Worm (Caenorhabditis elegans): Measurements from ENCODE around the gene Y66D12A.1.
A peak's percentile ranks its signal among the peaks of the same experiment; 100 is the strongest.

The Y66D12A.1 gene

DNA sequence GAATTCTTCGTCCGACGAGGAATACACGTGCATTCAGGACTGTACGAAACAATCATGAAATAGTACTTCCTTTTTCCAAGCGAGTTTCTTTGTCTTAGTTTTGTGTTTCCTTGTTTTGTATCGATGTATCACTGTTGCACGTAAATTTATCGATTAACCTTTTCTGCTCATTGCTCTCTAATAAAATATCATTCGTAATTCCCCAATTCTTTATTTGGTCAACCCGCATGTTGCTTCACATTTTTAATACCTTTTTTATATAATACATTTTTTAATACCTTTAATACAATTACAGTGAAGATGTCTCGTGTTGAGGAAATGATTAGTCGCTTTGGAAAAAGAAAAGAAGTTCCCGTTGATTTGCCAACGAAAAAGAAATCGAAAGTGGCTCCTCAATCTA lies at the start of gene Y66D12A.1:
Gene Y66D12A.1 (plus strand): TSS at position 301 of the 400 bp plus-strand sequence.
- no peak for TF ChIP-seq snpc-1.3 (tag; optimal IDR thresholded peaks at IDR 0.05; ENCODE audit: insufficient read depth)
- TF ChIP-seq ama-1 (optimal IDR thresholded peaks at IDR 0.05) = no peak
- TF ChIP-seq ama-1 (GFP tag; optimal IDR thresholded peaks at IDR 0.05) = no peak
- no peak for TF ChIP-seq F10E7.11 (tag; optimal IDR thresholded peaks at IDR 0.05)
- TF ChIP-seq lsy-27 (tag; optimal IDR thresholded peaks at IDR 0.05; ENCODE audit: borderline replicate concordance, insufficient read depth) = no peak
- no peak for TF ChIP-seq F37B4.10 (GFP tag; IDR thresholded peaks at IDR 0.05)
- no peak for TF ChIP-seq nfya-1 (tag; optimal IDR thresholded peaks at IDR 0.05; ENCODE audit: borderline replicate concordance, insufficient read depth)
- TF ChIP-seq D2030.7 (GFP tag; IDR thresholded peaks at IDR 0.05) = no peak
- no peak for TF ChIP-seq ztf-25 (GFP tag; IDR thresholded peaks at IDR 0.05)
- TF ChIP-seq lin-26 (GFP tag; IDR thresholded peaks at IDR 0.05) = no peak

DNA sequence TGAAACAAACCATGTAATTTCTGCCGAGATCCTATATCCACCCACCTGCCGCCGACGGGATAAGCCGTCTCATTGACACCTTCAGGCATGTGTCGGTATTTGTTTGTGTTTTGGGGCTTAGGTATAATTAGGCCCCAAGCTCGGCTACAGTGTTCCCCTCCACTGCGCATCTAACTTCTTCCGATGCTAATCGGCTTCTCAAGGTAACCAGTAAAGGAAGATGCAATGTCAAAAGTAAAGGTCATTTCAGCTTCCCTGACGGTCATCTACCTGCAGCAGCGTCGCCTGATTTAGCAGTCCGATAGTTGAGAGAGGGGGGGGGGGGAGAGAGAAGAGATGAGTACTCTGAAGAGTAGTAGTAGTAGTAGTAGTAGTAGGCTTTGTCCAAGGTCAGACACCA lies 49.7 kb upstream of the Y66D12A.1 start:
- TF ChIP-seq sea-2 (GFP tag; IDR thresholded peaks at IDR 0.05) (no peak), snpc-1.3 (tag; optimal IDR thresholded peaks at IDR 0.05; ENCODE audit: insufficient read depth) (no peak), nhr-27 (tag; optimal IDR thresholded peaks at IDR 0.05) (no peak), F39B2.1 (GFP tag; IDR thresholded peaks at IDR 0.05) (no peak), tbp1 (GFP tag; optimal IDR thresholded peaks at IDR 0.05) (no peak), lin-26 (GFP tag; IDR thresholded peaks at IDR 0.05) (no peak), F52B5.7 (tag; optimal IDR thresholded peaks at IDR 0.05) (no peak)

DNA sequence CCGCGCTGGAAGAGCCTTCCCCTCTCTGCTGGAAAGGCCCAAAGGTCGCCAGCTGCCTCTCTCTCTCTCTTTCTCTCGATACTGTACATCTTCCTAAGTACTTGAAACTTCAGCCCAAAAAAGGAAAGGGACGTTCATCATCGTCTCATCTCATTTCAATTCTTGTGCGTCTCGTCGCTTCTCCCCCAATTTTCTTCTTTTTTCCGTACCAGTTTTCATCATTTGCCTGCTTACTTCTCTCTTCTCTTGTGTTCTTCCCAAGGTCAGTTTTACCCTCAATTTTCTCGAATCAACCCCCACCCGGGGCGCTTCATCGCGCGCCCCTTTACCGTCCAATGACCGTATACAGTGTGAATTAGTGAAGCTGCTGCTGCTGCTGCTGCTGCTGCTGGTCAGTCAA lies 48.3 kb upstream of the Y66D12A.1 start:
- TF ChIP-seq zfh-2 (GFP tag; conservative IDR thresholded peaks at IDR 0.05) = peak; percentile 48; the same call in 1 of the 2 replicates
- TF ChIP-seq F23B12.7 (tag; optimal IDR thresholded peaks at IDR 0.05; ENCODE audit: insufficient read depth) = no peak
- no peak for TF ChIP-seq ama-1 (optimal IDR thresholded peaks at IDR 0.05)
- TF ChIP-seq ama-1 (GFP tag; optimal IDR thresholded peaks at IDR 0.05) = no peak
- TF ChIP-seq lin-26 (GFP tag; IDR thresholded peaks at IDR 0.05) = 0 out of 2 replicates have a peak, but pooled peaks have one; percentile 37
- TF ChIP-seq ceh-27 (GFP tag; optimal IDR thresholded peaks at IDR 0.05) = no peak
- TF ChIP-seq T26A5.8 (tag; optimal IDR thresholded peaks at IDR 0.05) = no peak

DNA sequence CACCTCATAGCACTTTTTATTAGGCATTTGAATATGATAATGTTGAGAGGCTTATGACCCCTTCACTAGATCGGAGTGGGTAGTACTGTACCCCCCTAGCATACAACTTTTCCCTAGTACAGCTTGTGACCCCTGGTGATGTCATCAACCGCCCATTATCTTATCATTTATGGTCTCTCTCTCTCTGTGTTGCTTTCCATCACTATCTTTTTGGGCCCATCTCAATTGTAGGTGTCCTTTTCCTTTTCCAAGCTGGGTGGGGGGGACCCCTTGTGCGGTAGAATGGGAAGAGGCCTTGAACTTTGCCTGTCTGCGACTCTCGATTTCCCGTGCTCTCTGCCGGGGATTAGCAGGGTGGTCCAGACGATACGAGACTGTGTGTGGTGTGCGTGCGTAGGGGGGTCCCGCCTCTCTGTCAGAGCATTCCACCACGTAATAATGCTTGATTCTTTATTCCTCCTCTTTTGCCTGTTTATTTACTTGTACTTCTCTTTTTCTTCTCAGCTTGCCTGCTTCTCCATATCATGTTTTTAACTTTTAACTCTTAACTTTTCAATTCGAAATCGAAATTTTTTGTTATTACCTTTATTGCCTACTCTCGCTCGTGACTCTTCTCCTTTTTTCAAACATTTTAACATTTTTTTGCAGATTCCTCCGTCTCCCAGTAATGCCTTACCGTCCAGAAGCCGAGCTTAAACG lies 47.3 kb upstream of the Y66D12A.1 start, which contains the start of gene ztf-29:
Gene ztf-29 (plus strand): TSS at position 649 of the 699 bp plus-strand sequence.
- TF ChIP-seq nfyb-1 (GFP tag; IDR thresholded peaks at IDR 0.05) = 0 out of 2 replicates have a peak, but pooled peaks have one; percentile 38
- peak; percentile 48 for TF ChIP-seq hmg-1.2 (GFP tag; IDR thresholded peaks at IDR 0.05)
- TF ChIP-seq rpc-1 (optimal IDR thresholded peaks at IDR 0.05) = no peak
- no peak for TF ChIP-seq rpc-1 (tag; optimal IDR thresholded peaks at IDR 0.05)
- no peak for TF ChIP-seq T26A5.8 (tag; optimal IDR thresholded peaks at IDR 0.05)
- TF ChIP-seq snpc-1.3 (tag; optimal IDR thresholded peaks at IDR 0.05; ENCODE audit: insufficient read depth) = no peak

DNA sequence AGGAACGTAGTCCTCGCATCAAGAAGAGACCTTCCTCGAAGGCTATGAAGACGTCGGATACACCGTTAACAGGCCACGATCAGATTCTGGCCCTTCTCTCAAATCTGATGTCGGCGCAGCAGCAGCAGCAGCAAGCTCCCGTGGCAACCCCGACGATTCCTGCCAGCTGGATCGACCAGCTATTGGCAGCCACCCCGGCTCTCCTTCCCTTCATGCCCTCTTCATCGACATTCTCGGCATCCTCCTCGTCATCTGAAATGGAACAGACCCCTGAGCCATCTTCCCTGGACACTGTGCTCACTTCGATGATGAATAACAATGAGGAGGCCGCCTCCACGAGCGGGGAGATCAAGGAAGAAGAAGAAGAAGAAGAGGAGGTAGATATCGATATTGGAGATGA lies 46.4 kb upstream of the Y66D12A.1 start:
- TF ChIP-seq egrh-3 (GFP tag; IDR thresholded peaks at IDR 0.05) (peak; percentile 22; the same call in 1 of the 2 replicates), ceh-100 (GFP tag; IDR thresholded peaks at IDR 0.05) (no peak), aptf-3 (GFP tag; IDR thresholded peaks at IDR 0.05) (no peak), bed-1 (GFP tag; IDR thresholded peaks at IDR 0.05) (no peak), zfh-2 (GFP tag; conservative IDR thresholded peaks at IDR 0.05) (peak; percentile 54; the same call in 1 of the 2 replicates), nfya-2 (GFP tag; IDR thresholded peaks at IDR 0.05) (no peak), F57C9.4 (tag; optimal IDR thresholded peaks at IDR 0.05) (no peak), dpff-1 (tag; optimal IDR thresholded peaks at IDR 0.05) (no peak), rcor-1 (GFP tag; IDR thresholded peaks at IDR 0.05) (no peak), chd-7 (tag; optimal IDR thresholded peaks at IDR 0.05) (no peak), lin-40 (tag; optimal IDR thresholded peaks at IDR 0.05) (no peak), cebp-2 (GFP tag; IDR thresholded peaks at IDR 0.05) (no peak), mcd-1 (GFP tag; IDR thresholded peaks at IDR 0.05) (no peak), K12H6.12 (tag; optimal IDR thresholded peaks at IDR 0.05) (no peak), hmg-20 (GFP tag; IDR thresholded peaks at IDR 0.05) (no peak), him-1 (tag; optimal IDR thresholded peaks at IDR 0.05) (no peak), cebp-1 (GFP tag; IDR thresholded peaks at IDR 0.05) (no peak), cebp-1 (tag; optimal IDR thresholded peaks at IDR 0.05) (no peak)

Measured in whole organism, young adult.